Fruit fly (Drosophila melanogaster) whole organism, embryonic: ENCODE results near the gene CG33299.

Source experiments
- Antp ChIP-seq: fragments of 200-800 bp; sonication (Bioruptor generic); optimal IDR thresholded peaks from 3 replicates; lab custom pipeline; 2016; ENCODE audit warnings: missing biosample characterization, missing genetic modification characterization
- Atf3 ChIP-seq: fragments of 200-800 bp; sonication (Bioruptor generic); optimal IDR thresholded peaks from 3 replicates; lab custom pipeline; 2016; ENCODE audit warnings: missing biosample characterization, missing genetic modification characterization
- CG10267 ChIP-seq: fragments of 200-800 bp; sonication (Bioruptor generic); optimal IDR thresholded peaks from 2 replicates; lab custom pipeline; 2018; ENCODE audit warnings: missing biosample characterization, mild to moderate bottlenecking, missing genetic modification characterization, moderate library complexity
- CG10959 ChIP-seq: fragments of 200-800 bp; sonication (Bioruptor generic); IDR thresholded peaks from 2 replicates; pipeline ENCODE4 v1.3.6; 2022; ENCODE audit warnings: missing biosample characterization, missing genetic modification characterization
- CG11085 ChIP-seq: fragments of 200-800 bp; sonication (Bioruptor generic); IDR thresholded peaks from 2 replicates; pipeline ENCODE4 v1.3.6; 2022; ENCODE audit warnings: missing biosample characterization, missing genetic modification characterization
- CG12219 ChIP-seq: fragments of 200-800 bp; sonication (Bioruptor generic); optimal IDR thresholded peaks from 3 replicates; lab custom pipeline; 2018; ENCODE audit warnings: missing biosample characterization, mild to moderate bottlenecking, missing genetic modification characterization
- CG15011 ChIP-seq: fragments of 200-800 bp; sonication (Bioruptor generic); optimal IDR thresholded peaks from 3 replicates; lab custom pipeline; 2018; ENCODE audit warnings: missing biosample characterization, mild to moderate bottlenecking, missing genetic modification characterization
- CG15601 ChIP-seq: fragments of 200-800 bp; sonication (Bioruptor generic); optimal IDR thresholded peaks from 3 replicates; lab custom pipeline; 2019; ENCODE audit warnings: missing biosample characterization, mild to moderate bottlenecking, missing genetic modification characterization, moderate library complexity
- CG1603 ChIP-seq: fragments of 200-800 bp; sonication (Bioruptor generic); optimal IDR thresholded peaks from 2 replicates; lab custom pipeline; 2019; ENCODE audit warnings: missing biosample characterization, mild to moderate bottlenecking, missing genetic modification characterization, moderate library complexity
- CG17186 ChIP-seq: fragments of 200-800 bp; sonication (Bioruptor generic); optimal IDR thresholded peaks from 3 replicates; lab custom pipeline; 2017; ENCODE audit warnings: missing biosample characterization, missing genetic modification reagents, missing genetic modification characterization
- CG17359 ChIP-seq: fragments of 200-800 bp; sonication (Bioruptor generic); optimal IDR thresholded peaks from 3 replicates; lab custom pipeline; 2018; ENCODE audit warnings: missing biosample characterization, mild to moderate bottlenecking, missing genetic modification characterization, moderate library complexity
- CG18619 ChIP-seq: fragments of 200-800 bp; sonication (Bioruptor generic); optimal IDR thresholded peaks from 3 replicates; lab custom pipeline; 2017; ENCODE audit warnings: missing biosample characterization, mild to moderate bottlenecking, missing genetic modification characterization
- CG31224 ChIP-seq: fragments of 200-800 bp; sonication (Bioruptor generic); IDR thresholded peaks from 2 replicates; pipeline ENCODE4 v1.3.6; 2022; ENCODE audit warnings: missing biosample characterization, missing genetic modification characterization
- CG32772 ChIP-seq: fragments of 200-800 bp; sonication (Bioruptor generic); IDR thresholded peaks from 2 replicates; pipeline ENCODE4 v1.3.6; 2022; ENCODE audit warnings: missing biosample characterization, missing genetic modification characterization
- CG42726 ChIP-seq: fragments of 200-800 bp; sonication (Bioruptor generic); IDR thresholded peaks from 2 replicates; pipeline ENCODE4 v1.3.6; 2022; ENCODE audit warnings: missing biosample characterization, missing genetic modification characterization; ENCODE audit not compliant: partially characterized antibody
- CG43689 ChIP-seq: fragments of 200-800 bp; sonication (Bioruptor generic); IDR thresholded peaks from 2 replicates; pipeline ENCODE4 v1.3.6; 2022; ENCODE audit warnings: missing biosample characterization, missing genetic modification characterization
- CG8089 ChIP-seq: fragments of 200-800 bp; sonication (Bioruptor generic); optimal IDR thresholded peaks from 3 replicates; lab custom pipeline; 2016; ENCODE audit warnings: missing biosample characterization, missing genetic modification characterization
- CTCF ChIP-seq: fragments of 200-800 bp; sonication (Bioruptor generic); optimal IDR thresholded peaks from 2 replicates; lab custom pipeline; 2017; ENCODE audit warnings: missing biosample characterization, mild to moderate bottlenecking, missing genetic modification characterization, moderate library complexity
- D19A ChIP-seq: fragments of 200-800 bp; optimal IDR thresholded peaks from 3 replicates; lab custom pipeline; 2019; ENCODE audit warnings: missing biosample characterization, mild to moderate bottlenecking, missing genetic modification characterization, moderate library complexity
- Dref ChIP-seq: fragments of 200-800 bp; sonication (Bioruptor generic); IDR thresholded peaks from 2 replicates; pipeline ENCODE4 v1.3.6; 2022; ENCODE audit warnings: missing biosample characterization, missing genetic modification characterization
- Fer2 ChIP-seq: fragments of 200-800 bp; sonication (Bioruptor generic); optimal IDR thresholded peaks from 2 replicates; lab custom pipeline; 2018; ENCODE audit warnings: missing biosample characterization, mild to moderate bottlenecking, missing genetic modification characterization, moderate library complexity
- HLH54F ChIP-seq: fragments of 200-800 bp; sonication (Bioruptor generic); optimal IDR thresholded peaks from 3 replicates; lab custom pipeline; 2016; ENCODE audit warnings: missing biosample characterization, missing genetic modification characterization
- Jarid2 ChIP-seq: fragments of 200-800 bp; sonication (Bioruptor generic); optimal IDR thresholded peaks from 3 replicates; lab custom pipeline; 2017; ENCODE audit warnings: mild to moderate bottlenecking, missing biosample characterization, missing genetic modification reagents, missing genetic modification characterization
- Lhr ChIP-seq: fragments of 200-800 bp; sonication (Bioruptor generic); optimal IDR thresholded peaks from 3 replicates; lab custom pipeline; 2017; ENCODE audit warnings: mild to moderate bottlenecking, missing biosample characterization, missing genetic modification reagents, missing genetic modification characterization
- Pdp1 ChIP-seq, 2 experiments: fragments of 200-800 bp; sonication (Bioruptor generic); optimal IDR thresholded peaks; 3 replicates each; lab custom pipeline; 2016; ENCODE audit warnings: missing biosample characterization in 2 of 2, missing genetic modification characterization in 2 of 2, mild to moderate bottlenecking in 1 of 2, moderate library complexity in 1 of 2
- Ssrp ChIP-seq: fragments of 200-800 bp; sonication (Bioruptor generic); optimal IDR thresholded peaks from 2 replicates; lab custom pipeline; 2018; ENCODE audit warnings: missing biosample characterization, mild to moderate bottlenecking, missing genetic modification characterization, moderate library complexity
- Usf ChIP-seq: fragments of 200-800 bp; sonication (Bioruptor generic); optimal IDR thresholded peaks from 2 replicates; lab custom pipeline; 2017; ENCODE audit warnings: missing genotype, missing biosample characterization, missing genetic modification characterization
- abd-A ChIP-seq: fragments of 200-800 bp; sonication (Bioruptor generic); optimal IDR thresholded peaks from 3 replicates; lab custom pipeline; 2019; ENCODE audit warnings: missing biosample characterization, mild to moderate bottlenecking, missing genetic modification characterization, moderate library complexity
- bab2 ChIP-seq: fragments of 200-800 bp; sonication (Bioruptor generic); optimal IDR thresholded peaks from 2 replicates; lab custom pipeline; 2016; ENCODE audit warnings: missing biosample characterization, missing genetic modification characterization
- crp ChIP-seq, 2 experiments: fragments of 200-800 bp; sonication (Bioruptor generic); optimal IDR thresholded peaks; 2 replicates in 1 of 2; 3 replicates in 1 of 2; lab custom pipeline; 2017; ENCODE audit warnings: missing biosample characterization in 2 of 2, missing genetic modification characterization in 2 of 2, mild to moderate bottlenecking in 1 of 2, moderate library complexity in 1 of 2
- dimm ChIP-seq: fragments of 200-800 bp; sonication (Bioruptor generic); IDR thresholded peaks from 2 replicates; pipeline ENCODE4 v1.3.6; 2022; ENCODE audit warnings: missing biosample characterization, missing genetic modification characterization
- fd3F ChIP-seq: fragments of 200-800 bp; sonication (Bioruptor generic); optimal IDR thresholded peaks from 2 replicates; lab custom pipeline; 2018; ENCODE audit warnings: missing biosample characterization, mild to moderate bottlenecking, missing genetic modification characterization, moderate library complexity
- gem ChIP-seq: fragments of 200-800 bp; sonication (Bioruptor generic); optimal IDR thresholded peaks from 2 replicates; lab custom pipeline; 2019; ENCODE audit warnings: missing biosample characterization, mild to moderate bottlenecking, missing genetic modification characterization, moderate library complexity
- jigr1 ChIP-seq: fragments of 200-800 bp; sonication (Bioruptor generic); IDR thresholded peaks from 3 replicates; pipeline ENCODE4 v1.3.6; 2022; ENCODE audit warnings: missing biosample characterization, missing genetic modification characterization
- klu ChIP-seq: fragments of 200-800 bp; sonication (Bioruptor generic); IDR thresholded peaks from 2 replicates; pipeline ENCODE4 v1.3.6; 2022; ENCODE audit warnings: missing biosample characterization, missing genetic modification characterization
- lab ChIP-seq: fragments of 200-800 bp; sonication (Bioruptor generic); optimal IDR thresholded peaks from 3 replicates; lab custom pipeline; 2017; ENCODE audit warnings: missing biosample characterization, missing genetic modification characterization, mild to moderate bottlenecking, moderate library complexity, missing genetic modification reagents
- org-1 ChIP-seq: fragments of 200-800 bp; sonication (Bioruptor generic); optimal IDR thresholded peaks from 2 replicates; lab custom pipeline; 2017; ENCODE audit warnings: missing biosample characterization, missing genetic modification characterization
- pita ChIP-seq: fragments of 200-800 bp; sonication (Bioruptor generic); optimal IDR thresholded peaks from 2 replicates; lab custom pipeline; 2017; ENCODE audit warnings: missing biosample characterization, mild to moderate bottlenecking, missing genetic modification characterization
- prd ChIP-seq, 3 experiments: fragments of >200 bp in 2 of 3; fragments of 200-800 bp in 1 of 3; sonication (Bioruptor generic) in 1 of 3; optimal IDR thresholded peaks in 2 of 3; IDR thresholded peaks in 1 of 3; 2 replicates in 2 of 3; 3 replicates in 1 of 3; pipeline versions ENCODE4 v1.3.6 to Lab custom; 2017 to 2022; ENCODE audit warnings: missing biosample characterization in 1 of 3, missing genetic modification characterization in 1 of 3
- row ChIP-seq: fragments of 200-800 bp; sonication (Bioruptor generic); IDR thresholded peaks from 3 replicates; pipeline ENCODE4 v1.3.6; 2022; ENCODE audit warnings: missing biosample characterization, missing genetic modification characterization
- schlank ChIP-seq: fragments of 200-800 bp; sonication (Bioruptor generic); optimal IDR thresholded peaks from 2 replicates; lab custom pipeline; 2018; ENCODE audit warnings: missing biosample characterization, mild to moderate bottlenecking, missing genetic modification characterization
- stc ChIP-seq: fragments of 200-800 bp; sonication (Bioruptor generic); IDR thresholded peaks from 2 replicates; pipeline ENCODE4 v1.3.6; 2022; ENCODE audit warnings: missing biosample characterization, missing genetic modification characterization
- stwl ChIP-seq: fragments of 200-800 bp; sonication (Bioruptor generic); optimal IDR thresholded peaks from 3 replicates; lab custom pipeline; 2018; ENCODE audit warnings: missing biosample characterization, mild to moderate bottlenecking, missing genetic modification characterization, moderate library complexity
- tio ChIP-seq: fragments of 200-800 bp; sonication (Bioruptor generic); optimal IDR thresholded peaks from 2 replicates; lab custom pipeline; 2017; ENCODE audit warnings: missing biosample characterization, missing genetic modification characterization, inconsistent platforms
- tna ChIP-seq: fragments of 200-800 bp; sonication (Bioruptor generic); IDR thresholded peaks from 2 replicates; pipeline ENCODE4 v1.3.6; 2022; ENCODE audit warnings: missing biosample characterization, missing genetic modification characterization; ENCODE audit not compliant: partially characterized antibody
- trh ChIP-seq: fragments of 200-800 bp; sonication (Bioruptor generic); optimal IDR thresholded peaks from 2 replicates; lab custom pipeline; 2016; ENCODE audit warnings: missing biosample characterization, missing genetic modification characterization
- tx ChIP-seq: fragments of 200-800 bp; sonication (Bioruptor generic); optimal IDR thresholded peaks from 2 replicates; lab custom pipeline; 2016; ENCODE audit warnings: missing biosample characterization, missing genetic modification characterization
- usp ChIP-seq: fragments of >200 bp; optimal IDR thresholded peaks from 2 replicates; lab custom pipeline; 2017; ENCODE audit warnings: missing biosample characterization, missing genetic modification characterization

The CG33299 gene

dm6 chr2L:9692364-9693348 lies 36.3 kb downstream of the CG33299 start (continued):
- TF ChIP-seq CG18619 = peak; percentile 34
- TF ChIP-seq tx = no peak
- peak; percentile 60; the same call in 1 of the 2 replicates for TF ChIP-seq klu
- peak; percentile 64; the same call in 1 of the 2 replicates for TF ChIP-seq CG43689 (GFP tag; lab: Robert Waterston, UW)
- TF ChIP-seq pita = no peak
- no peak for TF ChIP-seq tna (GFP tag; lab: Robert Waterston, UW)
- TF ChIP-seq Atf3 (GFP tag; lab: Kevin White, UChicago) = no peak
- TF ChIP-seq row (GFP tag; lab: Robert Waterston, UW) = peak; percentile 89
- TF ChIP-seq fd3F (GFP tag; lab: Kevin White, UChicago) = peak; percentile 66
- TF ChIP-seq lab (GFP tag; lab: Kevin White, UChicago) = peak; percentile 85
- TF ChIP-seq CG15011 (GFP tag; lab: Kevin White, UChicago) = peak; percentile 27
- peak; percentile 79 for TF ChIP-seq gem
- no peak for TF ChIP-seq CG42726 (GFP tag; lab: Robert Waterston, UW)
- peak; percentile 32 for TF ChIP-seq org-1 (GFP tag; lab: Kevin White, UChicago)
- TF ChIP-seq Antp (GFP tag; lab: Kevin White, UChicago) = no peak
- TF ChIP-seq D19A (tag; lab: Kevin White, UChicago) = peak; percentile 36
- no peak for TF ChIP-seq trh (GFP tag; lab: Kevin White, UChicago)
- TF ChIP-seq CG17186 = no peak
- TF ChIP-seq CG32772 (GFP tag; lab: Robert Waterston, UW) = peak; percentile 59
- peak; percentile 33 for TF ChIP-seq CG12219 (GFP tag; lab: Kevin White, UChicago)
- no peak for TF ChIP-seq Usf (GFP tag; lab: Kevin White, UChicago)
- peak; percentile 75 for TF ChIP-seq stc
- no peak for TF ChIP-seq CTCF
- TF ChIP-seq Ssrp (tag; lab: Kevin White, UChicago) = peak; percentile 14
- TF ChIP-seq CG1603 (tag; lab: Kevin White, UChicago) = peak; percentile 26
- TF ChIP-seq CG10959 (GFP tag; lab: Robert Waterston, UW) = no peak
- TF ChIP-seq bab2 (GFP tag; lab: Kevin White, UChicago) = peak; percentile 29
- TF ChIP-seq Pdp1 (GFP tag; optimal IDR thresholded peaks at IDR 0.05; lab: Kevin White, UChicago) = peak in 1 of 2 experiments; percentile 25
- peak; percentile 49 for TF ChIP-seq tio (GFP tag; lab: Kevin White, UChicago)
- no peak for TF ChIP-seq dimm (GFP tag; lab: Robert Waterston, UW)
- TF ChIP-seq CG17359 = peak; percentile 60
- no peak for TF ChIP-seq usp
- no peak; the same call in 2 of the 3 replicates for TF ChIP-seq jigr1 (GFP tag; lab: Robert Waterston, UW)
- TF ChIP-seq Fer2 (tag; lab: Kevin White, UChicago) = no peak
- TF ChIP-seq CG8089 (GFP tag; lab: Kevin White, UChicago) = no peak
- TF ChIP-seq crp (GFP tag; optimal IDR thresholded peaks at IDR 0.05; lab: Kevin White, UChicago) = no peak
- TF ChIP-seq prd (optimal IDR thresholded peaks at IDR 0.05; lab: Kevin White, UChicago) = no peak
- peak; percentile 85 for TF ChIP-seq prd (GFP tag; IDR thresholded peaks at IDR 0.05; lab: Robert Waterston, UW)
- TF ChIP-seq CG31224 (GFP tag; lab: Robert Waterston, UW) = peak; percentile 78
- TF ChIP-seq schlank = peak; percentile 29
- TF ChIP-seq CG10267 (tag; lab: Kevin White, UChicago) = peak; percentile 42
- no peak for TF ChIP-seq Lhr (GFP tag; lab: Kevin White, UChicago)
- TF ChIP-seq HLH54F = peak; percentile 0
- no peak for TF ChIP-seq Dref (GFP tag; lab: Robert Waterston, UW)
- TF ChIP-seq CG11085 (GFP tag; lab: Robert Waterston, UW) = peak; percentile 59
- no peak for TF ChIP-seq stwl
- TF ChIP-seq CG15601 (tag; lab: Kevin White, UChicago) = no peak
- peak; percentile 9 for TF ChIP-seq abd-A (tag; lab: Kevin White, UChicago)
- no peak for TF ChIP-seq Jarid2 (GFP tag; lab: Kevin White, UChicago)
